Worm (Caenorhabditis elegans) whole organism, L4 larva: Measurements from ENCODE around the gene C27B7.7.

Experiments
- aly-2 ChIP-seq: sonication (generic microtip); optimal IDR thresholded peaks from 2 replicates; lab custom pipeline; 2018; ENCODE audit warnings: missing biosample characterization, missing genetic modification characterization
- ceh-82 ChIP-seq: sonication (generic microtip); optimal IDR thresholded peaks from 2 replicates; lab custom pipeline; 2017; ENCODE audit warnings: missing biosample characterization, missing genetic modification characterization
- lin-29 ChIP-seq: fragments of 200-800 bp; sonication (Bioruptor generic); IDR thresholded peaks from 2 replicates; pipeline ENCODE4 v1.3.6; 2022; ENCODE audit warnings: missing genetic modification reagents, missing genetic modification characterization, missing compliant biosample characterization
- nhr-25 ChIP-seq: sonication (generic microtip); optimal IDR thresholded peaks from 2 replicates; lab custom pipeline; 2017; ENCODE audit warnings: missing genetic modification characterization, mild to moderate bottlenecking, missing compliant biosample characterization, antibody characterized with exemption, moderate library complexity, borderline replicate concordance; ENCODE audit not compliant: insufficient read depth
- pha-4 ChIP-seq, 2 experiments: fragments of 150-350 bp in 1 of 2; fragments of 200-800 bp in 1 of 2; sonication (Bioruptor generic) in 1 of 2; IDR thresholded peaks in 1 of 2; optimal IDR thresholded peaks in 1 of 2; 2 replicates each; pipeline versions ENCODE4 v1.3.6 to Lab custom; 2014 to 2022; ENCODE audit warnings: missing genetic modification characterization in 2 of 2, missing genetic modification reagents in 2 of 2, missing biosample characterization in 1 of 2, missing compliant biosample characterization in 1 of 2

- TF ChIP-seq nhr-25 (no peak), lin-29 (GFP tag; lab: Robert Waterston, UW) (no peak), ceh-82 (tag; lab: Kevin White, UChicago) (no peak), pha-4 (GFP tag; IDR thresholded peaks at IDR 0.05; lab: Robert Waterston, UW) (no peak), pha-4 (tag; optimal IDR thresholded peaks at IDR 0.05; lab: Kevin White, UChicago) (no peak), aly-2 (tag; lab: Kevin White, UChicago) (no peak)
These were observed 11.9 kb downstream of the C27B7.7 start, which contains the start of gene rap-1 for ce11 chrIV:8918790-8919189.
